Worm (Caenorhabditis elegans) whole organism, L4/young adult: ENCODE data around the gene fbxa-167.

Experiments
- W03F9.2 ChIP-seq: fragments of 150-350 bp; optimal IDR thresholded peaks from 2 replicates; lab custom pipeline; 2014; ENCODE audit warnings: missing biosample characterization, missing genetic modification characterization
- dao-5 ChIP-seq: sonication (generic microtip); optimal IDR thresholded peaks from 2 replicates; lab custom pipeline; 2016; ENCODE audit warnings: missing genotype, missing genetic modification characterization, moderate library complexity, missing compliant biosample characterization
- him-1 ChIP-seq: sonication (generic microtip); optimal IDR thresholded peaks from 2 replicates; lab custom pipeline; 2016; ENCODE audit warnings: missing genotype, missing genetic modification reagents, missing genetic modification characterization, missing compliant biosample characterization

Gene fbxa-167

DNA sequence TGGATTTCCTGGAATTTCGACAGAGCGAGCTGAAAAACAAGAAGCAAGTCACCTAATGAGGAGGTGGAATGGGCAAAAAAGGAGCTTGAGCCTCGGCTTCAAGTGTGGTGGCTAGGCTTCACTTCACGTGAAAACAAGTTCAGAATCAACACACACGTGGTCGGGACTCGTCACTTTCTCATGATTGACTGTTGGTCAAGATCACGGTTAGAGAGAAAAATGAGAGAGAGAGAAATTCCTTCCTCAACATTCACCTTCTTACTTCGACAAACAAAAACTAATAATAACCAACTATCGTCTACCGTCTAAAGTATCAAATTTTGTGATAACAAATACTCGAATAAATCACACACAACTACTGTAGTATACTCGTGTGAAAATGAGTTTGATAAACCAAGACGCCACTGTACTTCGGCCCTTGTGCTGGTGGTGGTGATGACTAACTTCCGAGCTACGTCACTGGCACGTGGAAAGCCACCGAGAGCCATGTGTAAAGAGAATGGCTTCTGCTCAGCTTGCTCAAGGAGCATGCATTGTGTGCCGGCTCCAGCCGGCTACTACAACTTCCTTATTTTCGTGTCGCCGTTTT is 32.4 kb downstream of the fbxa-167 start:
- TF ChIP-seq W03F9.2 (tag; lab: Kevin White, UChicago) (no peak), him-1 (tag; lab: Kevin White, UChicago) (no peak), dao-5 (no peak)

DNA sequence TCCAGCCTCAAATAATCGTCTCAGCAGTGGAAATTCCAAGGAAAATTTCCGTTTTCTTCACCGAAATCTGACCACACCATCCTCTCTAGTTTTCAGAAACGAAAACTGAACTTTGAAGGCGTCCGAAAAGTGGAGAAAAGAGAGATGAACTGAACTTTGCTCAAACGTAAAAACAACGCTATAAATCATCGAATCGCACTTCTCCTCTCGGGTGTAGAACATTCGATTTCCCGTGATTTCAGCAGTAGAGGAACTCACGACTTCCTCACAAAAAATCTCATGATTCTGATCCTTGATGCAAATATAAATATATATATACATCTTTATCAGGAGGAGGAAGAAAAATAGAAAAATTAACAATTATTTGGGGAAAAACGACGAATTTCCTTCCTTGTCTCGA is 33.9 kb downstream of the fbxa-167 start:
- TF ChIP-seq dao-5 (no peak), W03F9.2 (tag; lab: Kevin White, UChicago) (no peak), him-1 (tag; lab: Kevin White, UChicago) (no peak)

DNA sequence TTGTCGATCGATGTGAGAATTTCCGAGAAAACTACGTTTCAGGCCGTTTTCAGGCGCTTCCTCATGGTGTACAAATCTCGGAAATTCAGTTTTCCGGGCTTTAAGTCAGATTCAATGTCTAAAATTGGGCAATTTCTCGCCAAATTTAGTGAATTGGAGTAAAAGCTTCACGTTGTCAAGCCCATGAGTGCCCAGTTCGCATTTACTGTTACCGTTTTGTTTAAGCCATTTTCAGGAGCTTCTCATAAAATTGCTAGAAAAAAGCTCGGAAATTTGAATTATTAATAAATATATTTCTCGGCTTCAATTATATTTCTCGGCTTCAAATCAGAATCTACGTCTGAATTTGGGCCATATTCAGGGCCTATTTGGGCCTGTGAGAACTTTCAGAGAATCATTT is 36.6 kb downstream of the fbxa-167 start:
- no peak for TF ChIP-seq W03F9.2 (tag; lab: Kevin White, UChicago)
- TF ChIP-seq dao-5: no peak

DNA sequence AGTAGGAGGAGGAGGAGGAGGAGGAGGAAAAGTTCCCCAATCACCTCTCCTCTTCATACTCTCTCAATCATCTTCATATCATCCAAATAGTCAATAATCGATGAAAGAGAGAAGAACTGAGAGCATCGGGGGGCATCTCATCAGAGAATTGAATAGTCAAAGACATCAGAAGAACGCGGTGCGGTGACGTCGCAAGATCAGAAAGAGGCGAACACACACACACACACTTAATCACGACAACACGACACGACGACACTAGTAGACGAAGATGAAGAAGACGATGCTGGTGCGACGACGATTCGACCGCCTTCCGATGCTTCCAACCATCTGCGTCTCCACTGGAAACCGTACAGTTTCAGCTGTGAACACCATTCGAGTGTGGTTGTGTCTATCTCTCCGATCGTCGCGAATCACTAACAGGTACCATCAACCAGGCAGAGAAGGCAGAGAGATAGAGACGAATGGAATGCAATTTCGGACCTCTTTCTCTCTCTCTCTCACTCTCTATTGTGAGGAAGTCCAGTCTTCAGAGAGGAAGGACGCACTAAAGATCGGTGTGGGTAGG is 37.3 kb downstream of the fbxa-167 start:
- no peak for TF ChIP-seq him-1 (tag; lab: Kevin White, UChicago)
- no peak for TF ChIP-seq dao-5

DNA sequence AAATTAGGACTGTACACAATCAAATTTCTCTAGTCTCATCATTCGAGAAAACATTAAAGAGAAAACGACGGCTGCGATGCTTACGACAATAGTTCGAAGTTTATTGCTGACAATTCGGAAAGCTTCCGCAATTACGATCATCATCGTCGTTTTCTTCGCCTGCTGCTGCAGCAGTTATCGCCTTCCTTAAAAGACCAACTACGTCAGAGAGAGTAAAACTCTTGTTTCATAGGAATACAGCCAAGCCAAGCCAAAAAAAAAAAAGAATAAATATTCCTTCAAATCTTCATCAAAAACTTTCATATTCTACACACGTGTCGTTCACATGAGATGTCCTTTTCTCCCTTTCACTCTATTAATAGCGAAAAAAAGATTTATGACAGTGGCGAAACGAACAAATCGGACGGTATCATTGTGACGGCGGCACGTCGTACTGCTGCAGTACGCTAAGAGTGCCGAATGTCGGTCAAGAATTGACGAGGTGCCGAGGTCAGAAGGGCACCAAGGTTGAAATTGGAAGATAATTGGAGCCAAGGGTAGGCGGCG is 38.6 kb downstream of the fbxa-167 start:
- TF ChIP-seq dao-5: no peak
- no peak for TF ChIP-seq W03F9.2 (tag; lab: Kevin White, UChicago)
- no peak for TF ChIP-seq him-1 (tag; lab: Kevin White, UChicago)

DNA sequence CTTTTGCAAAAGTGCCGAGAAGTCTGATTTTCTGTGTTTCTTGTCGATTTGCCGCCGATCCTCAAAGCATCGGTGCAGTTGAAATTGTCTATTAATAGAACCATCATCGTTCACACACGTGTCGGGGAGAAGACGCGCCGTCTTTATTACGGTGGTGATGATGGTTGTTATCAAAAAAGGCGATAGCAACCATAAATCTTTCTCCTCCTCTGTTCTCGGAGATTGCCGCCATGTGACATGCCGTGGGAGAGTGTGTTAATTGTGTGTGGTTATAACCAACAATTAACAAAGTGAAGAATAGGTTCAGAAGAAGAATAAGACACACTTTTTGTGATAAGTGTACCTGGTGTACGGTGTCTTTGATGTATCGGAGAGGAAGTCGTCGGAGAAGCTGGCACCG is 39.8 kb downstream of the fbxa-167 start:
- no peak for TF ChIP-seq W03F9.2 (tag; lab: Kevin White, UChicago)
- TF ChIP-seq him-1 (tag; lab: Kevin White, UChicago): no peak
- TF ChIP-seq dao-5: no peak

DNA sequence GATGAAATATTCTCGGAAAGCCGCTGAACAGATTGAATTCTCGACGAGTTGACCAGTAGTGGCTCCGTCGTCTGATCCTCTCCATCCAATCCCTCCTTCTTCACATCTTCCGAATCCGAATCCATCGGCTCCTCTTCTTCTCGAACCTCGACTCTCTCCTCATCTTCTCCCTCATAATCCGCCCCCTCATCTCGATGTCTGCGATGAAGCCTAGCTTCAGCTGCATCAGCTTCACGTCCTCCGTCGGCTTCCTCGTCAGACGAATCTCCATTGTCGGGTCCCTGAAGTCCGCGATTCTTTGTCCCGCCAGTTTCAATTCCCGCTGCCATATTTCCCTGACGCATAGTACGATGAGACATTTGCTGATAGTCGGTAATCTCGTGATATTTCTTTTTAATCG is 44.3 kb downstream of the fbxa-167 start:
- TF ChIP-seq him-1 (tag; lab: Kevin White, UChicago): no peak
- TF ChIP-seq W03F9.2 (tag; lab: Kevin White, UChicago): no peak
- TF ChIP-seq dao-5: no peak
